Worm (Caenorhabditis elegans) whole organism, mixed stage, embryonic: ENCODE results near the gene aqp-5.

Experiments
- ceh-39 ChIP-seq: fragments of 150-350 bp; optimal IDR thresholded peaks from 2 replicates; lab custom pipeline; 2014; ENCODE audit warnings: missing biosample characterization, missing genetic modification characterization
- snpc-4 ChIP-seq: fragments of 150-350 bp; optimal IDR thresholded peaks from 2 replicates; lab custom pipeline; 2014; ENCODE audit warnings: missing biosample characterization, missing genetic modification characterization
- unc-39 ChIP-seq: fragments of 150-350 bp; optimal IDR thresholded peaks from 2 replicates; lab custom pipeline; 2014; ENCODE audit warnings: missing biosample characterization, missing genetic modification characterization
- ztf-11 ChIP-seq: fragments of 150-350 bp; optimal IDR thresholded peaks from 2 replicates; lab custom pipeline; 2014; ENCODE audit warnings: missing biosample characterization, missing genetic modification characterization

DNA sequence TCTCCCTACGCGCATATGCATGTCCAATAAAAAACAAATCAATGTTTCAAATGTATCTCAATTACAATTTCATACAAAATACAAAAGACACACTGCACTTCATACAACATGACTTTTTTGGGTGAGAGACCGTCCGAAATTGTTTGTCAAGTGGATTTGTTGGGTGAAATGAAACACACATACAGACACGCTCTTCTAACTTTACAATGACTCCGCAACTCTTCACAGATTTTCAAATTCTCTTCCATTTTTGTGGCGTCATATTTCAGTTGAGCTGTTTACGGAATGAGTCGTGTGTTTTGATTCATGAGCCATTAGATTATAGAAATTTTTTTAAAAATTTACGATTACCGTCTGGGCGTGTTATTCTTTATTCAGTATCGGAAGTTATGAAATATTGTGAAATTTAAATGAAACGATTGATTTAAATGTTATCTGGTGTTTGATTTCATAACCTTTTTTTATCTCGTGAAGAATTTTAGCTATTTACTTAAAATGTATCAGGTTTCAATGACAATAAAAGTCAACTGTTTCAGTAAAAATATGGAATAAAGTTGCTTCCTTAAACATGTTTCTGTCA lies 14.6 kb upstream of the aqp-5 start:
- TF ChIP-seq unc-39 (tag; lab: Kevin White, UChicago) (no peak), ceh-39 (tag; lab: Kevin White, UChicago) (no peak), snpc-4 (tag; lab: Kevin White, UChicago) (no peak), ztf-11 (tag; lab: Kevin White, UChicago) (no peak)
